Fruit fly (Drosophila melanogaster): ENCODE data around the gene CG4198.

Gene CG4198

dm6 chrX:5311838-5312339 lies 1.2 kb upstream of the CG4198 start, which contains the start of the genes TrxT and dhd (continued):
- TF ChIP-seq Sox102F (GFP tag; optimal IDR thresholded peaks at IDR 0.05) (no peak), CG12744 (GFP tag; optimal IDR thresholded peaks at IDR 0.05) (peak; percentile 30), CG12155 (GFP tag; optimal IDR thresholded peaks at IDR 0.05) (no peak), CG3838 (GFP tag; optimal IDR thresholded peaks at IDR 0.05) (no peak), CG9932 (GFP tag; IDR thresholded peaks at IDR 0.05) (peak; percentile 34; the same call in 1 of the 2 replicates), sqz (GFP tag; optimal IDR thresholded peaks at IDR 0.05) (no peak), gem (tag; optimal IDR thresholded peaks at IDR 0.05) (no peak), Atf-2 (GFP tag; optimal IDR thresholded peaks at IDR 0.05) (no peak), gro (GFP tag; optimal IDR thresholded peaks at IDR 0.05) (no peak), CG12071 (GFP tag; optimal IDR thresholded peaks at IDR 0.05) (no peak), seq (GFP tag; IDR thresholded peaks at IDR 0.05) (no peak), Hey (tag; optimal IDR thresholded peaks at IDR 0.05) (no peak), eyg (GFP tag; optimal IDR thresholded peaks at IDR 0.05) (no peak), Neu2 (GFP tag; optimal IDR thresholded peaks at IDR 0.05; ENCODE audit: borderline replicate concordance) (no peak), ftz-f1 (GFP tag; optimal IDR thresholded peaks at IDR 0.05) (no peak), abd-A (tag; optimal IDR thresholded peaks at IDR 0.05) (no peak), al (GFP tag; IDR thresholded peaks at IDR 0.05) (no peak), Lim3 (GFP tag; IDR thresholded peaks at IDR 0.05) (no peak), Oli (tag; optimal IDR thresholded peaks at IDR 0.05) (no peak), wek (GFP tag; optimal IDR thresholded peaks at IDR 0.05) (no peak), ham (GFP tag; IDR thresholded peaks at IDR 0.05) (no peak), CG18262 (tag; optimal IDR thresholded peaks at IDR 0.05) (no peak), dimm (GFP tag; IDR thresholded peaks at IDR 0.05) (no peak), CG7745 (tag; optimal IDR thresholded peaks at IDR 0.05) (no peak), CG14014 (GFP tag; IDR thresholded peaks at IDR 0.05) (0 out of 2 replicates have a peak, but pooled peaks have one; percentile 34), ato (GFP tag; IDR thresholded peaks at IDR 0.05; ENCODE audit: partially characterized antibody) (peak; percentile 47; the same call in 1 of the 2 replicates), Med (GFP tag) (peak; percentile 93), CG2199 (GFP tag; IDR thresholded peaks at IDR 0.05) (no peak), gsb-n (tag; optimal IDR thresholded peaks at IDR 0.05) (no peak), CG17328 (GFP tag; IDR thresholded peaks at IDR 0.05) (peak; percentile 64), odd (GFP tag; optimal IDR thresholded peaks at IDR 0.05) (no peak), repo (GFP tag; optimal IDR thresholded peaks at IDR 0.05) (no peak), NfI (GFP tag; optimal IDR thresholded peaks at IDR 0.05) (peak; percentile 50), Antp (GFP tag; optimal IDR thresholded peaks at IDR 0.05) (peak; percentile 37), amos (GFP tag; IDR thresholded peaks at IDR 0.05; ENCODE audit: partially characterized antibody) (peak; percentile 54; the same call in 1 of the 2 replicates), fd102C (GFP tag; optimal IDR thresholded peaks at IDR 0.05) (no peak), Six4 (GFP tag; optimal IDR thresholded peaks at IDR 0.05) (no peak), CG1529 (GFP tag; optimal IDR thresholded peaks at IDR 0.05) (peak; percentile 10), hkb (optimal IDR thresholded peaks at IDR 0.05) (no peak), hkb (GFP tag; IDR thresholded peaks at IDR 0.05) (peak; percentile 40; the same call in 1 of the 2 replicates), sr (GFP tag; IDR thresholded peaks at IDR 0.05) (0 out of 3 replicates have a peak, but pooled peaks have one; percentile 52), Myb (GFP tag; optimal IDR thresholded peaks at IDR 0.05) (peak; percentile 67), zen2 (GFP tag; IDR thresholded peaks at IDR 0.05; ENCODE audit: partially characterized antibody) (no peak; the same call in 2 of the 3 replicates), Hr51 (GFP tag; optimal IDR thresholded peaks at IDR 0.05) (no peak), CG17802 (tag; optimal IDR thresholded peaks at IDR 0.05) (peak; percentile 13), tna (GFP tag; IDR thresholded peaks at IDR 0.05; ENCODE audit: partially characterized antibody) (peak; percentile 57; the same call in 1 of the 2 replicates), maf-S (GFP tag; optimal IDR thresholded peaks at IDR 0.05) (no peak), Blimp-1 (GFP tag; optimal IDR thresholded peaks at IDR 0.05) (no peak), MTF-1 (GFP tag; optimal IDR thresholded peaks at IDR 0.05; ENCODE audit: borderline replicate concordance) (peak; percentile 33), crc (GFP tag; optimal IDR thresholded peaks at IDR 0.05) (no peak)
